Fruit fly (Drosophila melanogaster) whole organism, adult: ENCODE results near the gene gdl-ORF39.

Experiments used
- CG11617 ChIP-seq: fragments of 200-800 bp; sonication (Bioruptor generic); optimal IDR thresholded peaks from 2 replicates; lab custom pipeline; 2017; ENCODE audit warnings: mild to moderate bottlenecking, missing biosample characterization, missing genetic modification reagents, missing genetic modification characterization
- CG1620 ChIP-seq: fragments of 200-800 bp; sonication (Bioruptor generic); optimal IDR thresholded peaks from 2 replicates; lab custom pipeline; 2016; ENCODE audit warnings: missing biosample characterization, missing genetic modification characterization
- CG5204 ChIP-seq: fragments of 200-800 bp; sonication (Bioruptor generic); optimal IDR thresholded peaks from 2 replicates; lab custom pipeline; 2016; ENCODE audit warnings: missing biosample characterization, missing genetic modification characterization
- CG7101 ChIP-seq: fragments of 200-800 bp; sonication (Bioruptor generic); optimal IDR thresholded peaks from 2 replicates; lab custom pipeline; 2018; ENCODE audit warnings: missing biosample characterization, mild to moderate bottlenecking, missing genetic modification characterization, moderate library complexity
- ovo ChIP-seq: fragments of 200-800 bp; sonication (Bioruptor generic); optimal IDR thresholded peaks from 2 replicates; lab custom pipeline; 2016; ENCODE audit warnings: missing biosample characterization, missing genetic modification characterization

- TF ChIP-seq CG5204 (GFP tag; lab: Kevin White, UChicago), result no peak
- no peak for TF ChIP-seq ovo (GFP tag; lab: Kevin White, UChicago)
- TF ChIP-seq CG7101, result no peak
- no peak for TF ChIP-seq CG1620 (GFP tag; lab: Kevin White, UChicago)
- TF ChIP-seq CG11617 (GFP tag; lab: Kevin White, UChicago), result peak; percentile 3
These were observed 39.6 kb downstream of the gdl-ORF39 start for dm6 chr3L:15548843-15549242.
